Worm (Caenorhabditis elegans): Measurements from ENCODE around the gene agt-2.

The agt-2 gene

ce11 chrII:5373275-5374047 lies at the start of gene agt-2, which contains the start of gene F09E5.3 (continued):
- TF ChIP-seq xnd-1 (tag; optimal IDR thresholded peaks at IDR 0.05) (no peak), ceh-91 (GFP tag; IDR thresholded peaks at IDR 0.05) (peak; percentile 37; the same call in 1 of the 2 replicates), F52B5.7 (tag; optimal IDR thresholded peaks at IDR 0.05) (no peak), ceh-79 (tag; optimal IDR thresholded peaks at IDR 0.05) (no peak), attf-5 (GFP tag; optimal IDR thresholded peaks at IDR 0.05) (peak; percentile 92), B0019.2 (GFP tag; conservative IDR thresholded peaks at IDR 0.05) (no peak), dpl-1 (GFP tag; optimal IDR thresholded peaks at IDR 0.05) (peak; percentile 45), F22D6.2 (tag; optimal IDR thresholded peaks at IDR 0.05) (peak; percentile 5), chd-7 (tag; optimal IDR thresholded peaks at IDR 0.05) (peak; percentile 15), madf-6 (GFP tag; IDR thresholded peaks at IDR 0.05) (peak; percentile 82), fkh-3 (tag; optimal IDR thresholded peaks at IDR 0.05) (no peak), Y67H2A.10 (GFP tag; conservative IDR thresholded peaks at IDR 0.05) (no peak), dox-1 (GFP tag; IDR thresholded peaks at IDR 0.05) (peak; percentile 84), F57C9.4 (tag; optimal IDR thresholded peaks at IDR 0.05) (no peak), lag-1 (GFP tag; IDR thresholded peaks at IDR 0.05) (no peak), madf-10 (tag; optimal IDR thresholded peaks at IDR 0.05) (peak; percentile 49), snpc-1.1 (tag; optimal IDR thresholded peaks at IDR 0.05; ENCODE audit: insufficient read depth) (peak; percentile 7), repo-1 (tag; optimal IDR thresholded peaks at IDR 0.05) (peak; percentile 56), sea-2 (GFP tag; IDR thresholded peaks at IDR 0.05) (no peak), let-526 (GFP tag; IDR thresholded peaks at IDR 0.05) (no peak), K12H6.12 (tag; optimal IDR thresholded peaks at IDR 0.05) (peak; percentile 75), tlf-1 (GFP tag; optimal IDR thresholded peaks at IDR 0.05) (peak; percentile 40), T07F8.4 (tag; optimal IDR thresholded peaks at IDR 0.05) (no peak), madf-8 (GFP tag; conservative IDR thresholded peaks at IDR 0.05) (no peak; the same call in 1 of the 2 replicates), C17E4.6 (GFP tag; IDR thresholded peaks at IDR 0.05) (peak; percentile 58; the same call in 1 of the 2 replicates), T26A5.8 (tag; optimal IDR thresholded peaks at IDR 0.05) (no peak), F55B11.4 (tag; optimal IDR thresholded peaks at IDR 0.05; ENCODE audit: borderline replicate concordance, insufficient read depth) (no peak), mes-4 (tag; optimal IDR thresholded peaks at IDR 0.05) (no peak), egl-18 (GFP tag; IDR thresholded peaks at IDR 0.05) (no peak), ets-4 (GFP tag; optimal IDR thresholded peaks at IDR 0.05) (peak; percentile 12), unc-62 (GFP tag; optimal IDR thresholded peaks at IDR 0.05) (no peak)

ce11 chrII:5420947-5421614 lies 47.5 kb upstream of the agt-2 start, which contains the start of gene tofu-6:
tofu-6 (plus strand) TSS chrII:5421248.
- TF ChIP-seq hlh-12 (tag; optimal IDR thresholded peaks at IDR 0.05) = no peak
- TF ChIP-seq mcd-1 (GFP tag; IDR thresholded peaks at IDR 0.05) = peak; percentile 87
- no peak for TF ChIP-seq hlh-26 (GFP tag; conservative IDR thresholded peaks at IDR 0.05)
- TF ChIP-seq C17E4.6 (GFP tag; IDR thresholded peaks at IDR 0.05) = no peak
- peak; percentile 99 for TF ChIP-seq madf-8 (GFP tag; conservative IDR thresholded peaks at IDR 0.05)
- TF ChIP-seq xnd-1 (tag; optimal IDR thresholded peaks at IDR 0.05) = peak; percentile 94
- TF ChIP-seq madf-6 (GFP tag; IDR thresholded peaks at IDR 0.05) = peak; percentile 98
- TF ChIP-seq F23B12.7 (tag; optimal IDR thresholded peaks at IDR 0.05; ENCODE audit: insufficient read depth) = peak; percentile 61
- peak; percentile 63 for TF ChIP-seq dox-1 (GFP tag; IDR thresholded peaks at IDR 0.05)
- TF ChIP-seq snpc-4 (GFP tag; optimal IDR thresholded peaks at IDR 0.05) = no peak
- peak in 1 of 4 experiments; percentile 5 for TF ChIP-seq snpc-4 (tag; optimal IDR thresholded peaks at IDR 0.05)
- peak; percentile 78 for TF ChIP-seq F33H1.4 (GFP tag; IDR thresholded peaks at IDR 0.05)
- peak; percentile 39 for TF ChIP-seq tlf-1 (GFP tag; optimal IDR thresholded peaks at IDR 0.05)
- peak; percentile 90 for TF ChIP-seq ceh-91 (GFP tag; IDR thresholded peaks at IDR 0.05)
- no peak for TF ChIP-seq ztf-3 (GFP tag; optimal IDR thresholded peaks at IDR 0.05)
- TF ChIP-seq pbrm-1 (GFP tag; IDR thresholded peaks at IDR 0.05) = 0 out of 2 replicates have a peak, but pooled peaks have one; percentile 12
- TF ChIP-seq B0261.1 (tag; optimal IDR thresholded peaks at IDR 0.05) = no peak
- peak; percentile 26; the same call in 1 of the 2 replicates for TF ChIP-seq ceh-100 (GFP tag; IDR thresholded peaks at IDR 0.05)
- TF ChIP-seq efl-1 (GFP tag; optimal IDR thresholded peaks at IDR 0.05) = peak; percentile 95
- no peak for TF ChIP-seq attf-5 (GFP tag; optimal IDR thresholded peaks at IDR 0.05)
- peak; percentile 50; the same call in 1 of the 2 replicates for TF ChIP-seq Y95B8A.8 (GFP tag; IDR thresholded peaks at IDR 0.05)
- peak; percentile 83 for TF ChIP-seq dpl-1 (GFP tag; optimal IDR thresholded peaks at IDR 0.05)
- 0 out of 2 replicates have a peak, but pooled peaks have one; percentile 15 for TF ChIP-seq attf-3 (GFP tag; conservative IDR thresholded peaks at IDR 0.05)

Data from whole organism, young adult.